Worm (Caenorhabditis elegans) whole organism, L1 larva: ENCODE data around the gene rod-1.

ENCODE experiments used
- C16A3.4 ChIP-seq: fragments of 150-350 bp; optimal IDR thresholded peaks from 2 replicates; lab custom pipeline; 2014; ENCODE audit warnings: missing biosample characterization, missing genetic modification characterization
- F16B12.6 ChIP-seq: fragments of 150-350 bp; optimal IDR thresholded peaks from 2 replicates; lab custom pipeline; 2014; ENCODE audit warnings: missing biosample characterization, missing genetic modification characterization
- Y116A8C.19 ChIP-seq: sonication (generic microtip); optimal IDR thresholded peaks from 2 replicates; lab custom pipeline; 2016; ENCODE audit warnings: missing compliant biosample characterization, missing genetic modification characterization, borderline replicate concordance
- ama-1 ChIP-seq: fragments of 150-350 bp; optimal IDR thresholded peaks from 2 replicates; lab custom pipeline; 2014
- ceh-63 ChIP-seq: fragments of 200-800 bp; sonication (Bioruptor generic); optimal IDR thresholded peaks from 2 replicates; lab custom pipeline; 2018; ENCODE audit warnings: mild to moderate bottlenecking, missing genetic modification characterization, missing compliant biosample characterization
- efl-1 ChIP-seq, 4 experiments: fragments of 150-350 bp; optimal IDR thresholded peaks in 3 of 4; peaks in 1 of 4; 1 replicate in 1 of 4; 2 replicates in 3 of 4; lab custom pipeline; 2014; ENCODE audit warnings: missing biosample characterization in 2 of 4, missing genetic modification characterization in 2 of 4, missing genetic modification reagents in 2 of 4
- elt-2 ChIP-seq: sonication (generic microtip); optimal IDR thresholded peaks from 2 replicates; lab custom pipeline; 2016; ENCODE audit warnings: missing genetic modification characterization, mild to moderate bottlenecking, inconsistent platforms, missing compliant biosample characterization, missing genetic modification reagents
- fkh-8 ChIP-seq: sonication (generic microtip); optimal IDR thresholded peaks from 2 replicates; lab custom pipeline; 2016; ENCODE audit warnings: mild to moderate bottlenecking, missing genetic modification characterization, missing compliant biosample characterization
- grh-1 ChIP-seq: fragments of 200-800 bp; sonication (Bioruptor generic); IDR thresholded peaks from 2 replicates; pipeline ENCODE4 v1.3.6; 2022; ENCODE audit warnings: missing genetic modification reagents, missing genetic modification characterization, missing compliant biosample characterization
- hlh-17 ChIP-seq: fragments of 200-800 bp; sonication (Bioruptor generic); optimal IDR thresholded peaks from 2 replicates; lab custom pipeline; 2018; ENCODE audit warnings: missing genetic modification characterization, mild to moderate bottlenecking, missing compliant biosample characterization, moderate library complexity, borderline replicate concordance
- hlh-4 ChIP-seq: sonication (generic microtip); optimal IDR thresholded peaks from 2 replicates; lab custom pipeline; 2016; ENCODE audit warnings: mild to moderate bottlenecking, missing genetic modification characterization, missing compliant biosample characterization
- jun-1 ChIP-seq: fragments of 150-350 bp; optimal IDR thresholded peaks from 2 replicates; lab custom pipeline; 2014; ENCODE audit warnings: missing biosample characterization, missing genetic modification reagents, missing genetic modification characterization
- lin-13 ChIP-seq: fragments of 150-350 bp; optimal IDR thresholded peaks from 2 replicates; lab custom pipeline; 2014; ENCODE audit warnings: missing biosample characterization, missing genetic modification reagents, missing genetic modification characterization
- lin-35 ChIP-seq, 2 experiments: fragments of 150-350 bp; optimal IDR thresholded peaks; 2 replicates each; lab custom pipeline; 2014; ENCODE audit warnings: missing biosample characterization in 2 of 2, missing genetic modification characterization in 2 of 2, missing genetic modification reagents in 2 of 2
- lir-3 ChIP-seq: sonication (generic microtip); optimal IDR thresholded peaks from 2 replicates; lab custom pipeline; 2016; ENCODE audit warnings: mild to moderate bottlenecking, missing genetic modification characterization, moderate library complexity, missing compliant biosample characterization; ENCODE audit not compliant: poor library complexity
- mef-2 ChIP-seq: fragments of 150-350 bp; optimal IDR thresholded peaks from 2 replicates; lab custom pipeline; 2014; ENCODE audit warnings: missing biosample characterization, missing genetic modification characterization
- mep-1 ChIP-seq: fragments of 150-350 bp; optimal IDR thresholded peaks from 2 replicates; lab custom pipeline; 2014; ENCODE audit warnings: missing biosample characterization, missing genetic modification characterization
- nhr-11 ChIP-seq: fragments of 150-350 bp; optimal IDR thresholded peaks from 2 replicates; lab custom pipeline; 2014; ENCODE audit warnings: missing biosample characterization, missing genetic modification characterization
- nhr-12 ChIP-seq: sonication (generic microtip); optimal IDR thresholded peaks from 2 replicates; lab custom pipeline; 2017; ENCODE audit warnings: missing biosample characterization, missing genetic modification characterization
- nhr-20 ChIP-seq: sonication (generic microtip); optimal IDR thresholded peaks from 2 replicates; lab custom pipeline; 2016; ENCODE audit warnings: mild to moderate bottlenecking, missing genetic modification characterization, missing compliant biosample characterization
- nhr-47 ChIP-seq: sonication (generic microtip); optimal IDR thresholded peaks from 2 replicates; lab custom pipeline; 2016; ENCODE audit warnings: mild to moderate bottlenecking, missing genetic modification characterization, moderate library complexity, missing compliant biosample characterization
- nhr-77 ChIP-seq: fragments of 150-350 bp; optimal IDR thresholded peaks from 2 replicates; lab custom pipeline; 2014; ENCODE audit warnings: missing biosample characterization, missing genetic modification characterization
- nhr-90 ChIP-seq: sonication (generic microtip); optimal IDR thresholded peaks from 2 replicates; lab custom pipeline; 2016; ENCODE audit warnings: mild to moderate bottlenecking, missing genetic modification characterization, missing compliant biosample characterization; ENCODE audit not compliant: poor library complexity
- skn-1 ChIP-seq: fragments of 150-350 bp; optimal IDR thresholded peaks from 2 replicates; lab custom pipeline; 2014; ENCODE audit warnings: missing biosample characterization, missing genetic modification characterization
- snpc-4 ChIP-seq: fragments of 150-350 bp; optimal IDR thresholded peaks from 2 replicates; lab custom pipeline; 2014; ENCODE audit warnings: missing biosample characterization, missing genetic modification characterization
- snu-23 ChIP-seq: sonication (generic microtip); optimal IDR thresholded peaks from 2 replicates; lab custom pipeline; 2016; ENCODE audit warnings: missing genetic modification characterization, missing compliant biosample characterization
- sox-4 ChIP-seq: sonication (generic microtip); optimal IDR thresholded peaks from 2 replicates; lab custom pipeline; 2016; ENCODE audit warnings: missing genetic modification characterization, missing compliant biosample characterization
- sptf-1 ChIP-seq: fragments of 150-350 bp; optimal IDR thresholded peaks from 2 replicates; lab custom pipeline; 2014; ENCODE audit warnings: missing biosample characterization, missing genetic modification characterization
- swsn-7 ChIP-seq: sonication (generic microtip); optimal IDR thresholded peaks from 2 replicates; lab custom pipeline; 2016; ENCODE audit warnings: missing genetic modification characterization, missing compliant biosample characterization
- tbx-2 ChIP-seq: sonication (generic microtip); optimal IDR thresholded peaks from 2 replicates; lab custom pipeline; 2016; ENCODE audit warnings: missing genetic modification characterization, missing compliant biosample characterization
- tlp-1 ChIP-seq: fragments of 150-350 bp; optimal IDR thresholded peaks from 2 replicates; lab custom pipeline; 2014; ENCODE audit warnings: missing biosample characterization, missing genetic modification characterization
- ztf-4 ChIP-seq: fragments of 150-350 bp; optimal IDR thresholded peaks from 2 replicates; lab custom pipeline; 2014; ENCODE audit warnings: missing biosample characterization, missing genetic modification characterization

The rod-1 gene

ce11 chrIV:7488457-7488783 is 10.2 kb downstream of the rod-1 start:
- no peak for TF ChIP-seq snu-23
- TF ChIP-seq nhr-12 (tag; lab: Kevin White, UChicago), result no peak
- no peak for TF ChIP-seq ama-1 (lab: Kevin White, UChicago)
- no peak for TF ChIP-seq F16B12.6 (tag; lab: Kevin White, UChicago)
- no peak for TF ChIP-seq mef-2 (tag; lab: Kevin White, UChicago)
- TF ChIP-seq fkh-8, result no peak
- no peak for TF ChIP-seq lin-35 (GFP tag; optimal IDR thresholded peaks at IDR 0.05; lab: Kevin White, UChicago)
- TF ChIP-seq skn-1 (tag; lab: Kevin White, UChicago), result no peak
- no peak for TF ChIP-seq efl-1 (optimal IDR thresholded peaks at IDR 0.05; lab: Kevin White, UChicago)
- no peak for TF ChIP-seq efl-1 (GFP tag; optimal IDR thresholded peaks at IDR 0.05 in 1 of 2; lab: Kevin White, UChicago)
- TF ChIP-seq tbx-2 (tag; lab: Kevin White, UChicago), result no peak
- TF ChIP-seq elt-2, result no peak
- no peak for TF ChIP-seq Y116A8C.19
- no peak for TF ChIP-seq lir-3 (tag; lab: Kevin White, UChicago)
- no peak for TF ChIP-seq sox-4 (tag; lab: Kevin White, UChicago)

DNA sequence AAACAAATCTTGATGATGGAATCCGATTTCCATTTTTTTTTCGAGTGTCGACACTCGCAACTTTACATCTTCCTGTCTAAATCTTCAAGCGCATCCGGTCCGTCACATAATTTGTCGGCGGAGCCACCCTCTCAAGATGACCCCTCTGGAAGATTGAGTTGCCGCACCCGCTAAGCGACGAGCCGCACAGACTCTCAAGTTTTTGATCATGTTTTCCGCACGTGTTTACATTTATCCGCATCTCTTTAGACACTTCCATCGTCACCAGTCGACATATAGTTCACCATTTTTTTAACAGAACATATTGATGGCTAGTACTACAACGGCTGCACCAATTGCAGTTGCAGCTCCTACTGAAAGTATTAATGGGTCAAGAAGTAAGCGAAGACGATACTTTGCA is 13.2 kb downstream of the rod-1 start, which contains the start of gene F55G1.1:
F55G1.1 (plus strand) TSS at position 301 of the 400 bp plus-strand sequence.
- no peak for TF ChIP-seq swsn-7 (tag; lab: Kevin White, UChicago)
- no peak for TF ChIP-seq hlh-17 (GFP tag; lab: Kevin White, UChicago)
- TF ChIP-seq nhr-90 (tag; lab: Kevin White, UChicago), result no peak
- TF ChIP-seq mef-2 (tag; lab: Kevin White, UChicago), result no peak
- no peak for TF ChIP-seq mep-1 (tag; lab: Kevin White, UChicago)

ce11 chrIV:7497205-7497604 is 19.0 kb downstream of the rod-1 start:
- TF ChIP-seq Y116A8C.19 (no peak), nhr-77 (tag; lab: Kevin White, UChicago) (no peak), C16A3.4 (tag; lab: Kevin White, UChicago) (no peak), nhr-20 (peak; percentile 4), ceh-63 (GFP tag; lab: Kevin White, UChicago) (no peak), ama-1 (lab: Kevin White, UChicago) (no peak), lin-13 (GFP tag; lab: Kevin White, UChicago) (no peak), elt-2 (peak; percentile 28)

ce11 chrIV:7497750-7498149 is 19.5 kb downstream of the rod-1 start, which contains the start of gene egas-4:
TSS of gene egas-4 (minus strand) at chrIV:7497850.
- TF ChIP-seq jun-1 (tag; lab: Kevin White, UChicago) (no peak), ztf-4 (tag; lab: Kevin White, UChicago) (no peak), sptf-1 (tag; lab: Kevin White, UChicago) (no peak), nhr-11 (tag; lab: Kevin White, UChicago) (no peak), efl-1 (optimal IDR thresholded peaks at IDR 0.05; lab: Kevin White, UChicago) (no peak), efl-1 (GFP tag; optimal IDR thresholded peaks at IDR 0.05 in 1 of 2; lab: Kevin White, UChicago) (no peak), nhr-47 (no peak), lin-13 (GFP tag; lab: Kevin White, UChicago) (no peak), snpc-4 (tag; lab: Kevin White, UChicago) (no peak), nhr-20 (no peak)

DNA sequence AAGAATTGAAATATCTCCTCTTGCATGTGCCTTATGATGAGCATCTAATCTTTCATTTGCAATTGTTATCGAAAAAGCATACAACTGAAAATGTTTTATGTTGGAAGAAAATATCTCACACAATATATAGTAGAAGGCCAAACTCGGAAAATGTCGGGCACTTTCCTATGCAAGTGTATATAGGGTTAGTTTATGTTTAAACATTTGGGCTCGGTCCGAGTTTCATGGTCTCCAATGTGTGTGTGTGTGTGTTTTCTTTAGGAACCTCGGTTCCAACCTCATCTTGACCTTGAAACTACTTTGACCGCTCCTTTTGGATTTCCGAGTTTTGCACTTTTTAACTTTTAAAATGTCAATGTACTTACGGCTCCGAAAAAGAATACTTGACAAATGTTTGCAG is 21.1 kb downstream of the rod-1 start:
- no peak for TF ChIP-seq grh-1 (GFP tag; lab: Robert Waterston, UW)
- TF ChIP-seq snpc-4 (tag; lab: Kevin White, UChicago), result peak; percentile 84
- TF ChIP-seq hlh-4, result no peak
- no peak for TF ChIP-seq ama-1 (lab: Kevin White, UChicago)
- no peak for TF ChIP-seq efl-1 (optimal IDR thresholded peaks at IDR 0.05; lab: Kevin White, UChicago)
- TF ChIP-seq efl-1 (GFP tag; optimal IDR thresholded peaks at IDR 0.05 in 1 of 2; lab: Kevin White, UChicago), result peak in 1 of 2 experiments; percentile 61

DNA sequence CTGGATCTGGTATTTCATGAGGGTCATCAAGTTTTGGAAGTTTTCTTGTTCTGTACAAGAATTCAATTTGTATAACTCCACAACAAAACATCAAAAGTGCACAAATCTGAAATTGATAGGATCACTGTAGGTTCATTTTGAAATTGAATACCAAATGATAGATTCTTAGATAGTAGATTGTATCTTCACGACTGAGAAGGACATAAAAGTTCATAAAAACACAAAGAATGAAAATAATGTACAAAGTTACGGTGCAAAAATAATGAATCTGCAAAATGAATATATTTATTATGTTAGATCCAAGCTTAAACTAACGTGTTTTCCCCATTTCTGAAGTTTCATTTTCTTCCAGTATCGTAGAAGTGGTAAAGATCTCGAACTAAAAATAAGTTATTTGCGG is 22.7 kb downstream of the rod-1 start:
- TF ChIP-seq grh-1 (GFP tag; lab: Robert Waterston, UW) (no peak), tlp-1 (tag; lab: Kevin White, UChicago) (no peak), efl-1 (optimal IDR thresholded peaks at IDR 0.05; lab: Kevin White, UChicago) (no peak), efl-1 (GFP tag; optimal IDR thresholded peaks at IDR 0.05 in 1 of 2; lab: Kevin White, UChicago) (peak in 1 of 2 experiments; percentile 82), mep-1 (tag; lab: Kevin White, UChicago) (no peak)
